Worm (Caenorhabditis elegans) whole organism, young adult: Measurements from ENCODE around the gene T23F6.5.
"Not testable (repeated sequence)": the region's sequence is repeated elsewhere in the genome, so short reads cannot be mapped to it uniquely, and the experiment has no call there.

Experiments used
- B0035.1 ChIP-seq: sonication (generic microtip); optimal IDR thresholded peaks from 2 replicates; lab custom pipeline; 2016; ENCODE audit warnings: missing genetic modification characterization, mild to moderate bottlenecking, missing compliant biosample characterization, missing genotype, missing genetic modification reagents
- F55B11.4 ChIP-seq: sonication (generic microtip); optimal IDR thresholded peaks from 2 replicates; lab custom pipeline; 2016; ENCODE audit warnings: missing compliant biosample characterization, missing genetic modification characterization, borderline replicate concordance; ENCODE audit not compliant: insufficient read depth
- attf-6 ChIP-seq: fragments of 200-800 bp; sonication (Bioruptor generic); IDR thresholded peaks from 2 replicates; pipeline ENCODE4 v1.3.6; 2022; ENCODE audit warnings: missing genetic modification reagents, missing genetic modification characterization, missing compliant biosample characterization
- bed-1 ChIP-seq: fragments of 200-800 bp; sonication (Bioruptor generic); IDR thresholded peaks from 2 replicates; pipeline ENCODE4 v1.3.6; 2022; ENCODE audit warnings: missing genetic modification reagents, missing genetic modification characterization, missing compliant biosample characterization
- dox-1 ChIP-seq: fragments of 200-800 bp; sonication (Bioruptor generic); IDR thresholded peaks from 2 replicates; pipeline ENCODE4 v1.3.6; 2022; ENCODE audit warnings: missing genetic modification reagents, missing genetic modification characterization, missing compliant biosample characterization
- hlh-12 ChIP-seq: sonication (generic microtip); optimal IDR thresholded peaks from 2 replicates; lab custom pipeline; 2016; ENCODE audit warnings: missing genetic modification characterization, missing compliant biosample characterization
- nfyb-1 ChIP-seq: fragments of 200-800 bp; sonication (Bioruptor generic); IDR thresholded peaks from 2 replicates; pipeline ENCODE4 v1.3.6; 2022; ENCODE audit warnings: missing genetic modification reagents, missing genetic modification characterization, missing compliant biosample characterization
- unc-62 ChIP-seq: fragments of 150-350 bp; optimal IDR thresholded peaks from 2 replicates; lab custom pipeline; 2014; ENCODE audit warnings: missing biosample characterization, missing genetic modification reagents, missing genetic modification characterization

ce11 chrIV:12786996-12787395 lies 45.7 kb upstream of the T23F6.5 start:
- not testable (repeated sequence) for TF ChIP-seq F55B11.4 (tag; lab: Kevin White, UChicago); hlh-12; B0035.1 (tag; lab: Kevin White, UChicago); unc-62 (GFP tag; lab: Kevin White, UChicago); bed-1
- TF ChIP-seq dox-1 (GFP tag; lab: Robert Waterston, UW) (peak; percentile 80), nfyb-1 (0 out of 2 replicates have a peak, but pooled peaks have one; percentile 39), attf-6 (GFP tag; lab: Robert Waterston, UW) (peak; percentile 95)
